Worm (Caenorhabditis elegans) whole organism, L4 larva: Measurements from ENCODE around the gene nstp-5.

ENCODE experiments used
- T20F7.1 ChIP-seq: fragments of 200-800 bp; sonication (Bioruptor generic); optimal IDR thresholded peaks from 2 replicates; lab custom pipeline; 2018; ENCODE audit warnings: mild to moderate bottlenecking, missing genetic modification characterization, missing compliant biosample characterization
- Y5F2A.4 ChIP-seq: fragments of 200-800 bp; sonication (Bioruptor generic); optimal IDR thresholded peaks from 2 replicates; lab custom pipeline; 2018; ENCODE audit warnings: mild to moderate bottlenecking, missing genetic modification characterization, missing compliant biosample characterization
- Y75B8A.6 ChIP-seq: fragments of 200-800 bp; sonication (Bioruptor generic); IDR thresholded peaks from 2 replicates; pipeline ENCODE4 v1.3.6; 2022; ENCODE audit warnings: missing genetic modification reagents, missing genetic modification characterization, missing compliant biosample characterization
- ZK337.2 ChIP-seq: fragments of 200-800 bp; sonication (Bioruptor generic); IDR thresholded peaks from 2 replicates; pipeline ENCODE4 v1.3.6; 2022; ENCODE audit warnings: missing genetic modification reagents, missing genetic modification characterization, missing compliant biosample characterization
- ama-1 ChIP-seq: fragments of 150-350 bp; optimal IDR thresholded peaks from 2 replicates; lab custom pipeline; 2014; ENCODE audit warnings: inconsistent platforms, mixed read lengths
- ceh-20 ChIP-seq: fragments of 200-800 bp; sonication (Bioruptor generic); IDR thresholded peaks from 2 replicates; pipeline ENCODE4 v1.3.6; 2022; ENCODE audit warnings: missing genetic modification reagents, missing genetic modification characterization, missing compliant biosample characterization
- ceh-32 ChIP-seq: sonication (generic microtip); optimal IDR thresholded peaks from 2 replicates; lab custom pipeline; 2016; ENCODE audit warnings: mild to moderate bottlenecking, missing genetic modification characterization, missing compliant biosample characterization; ENCODE audit not compliant: poor library complexity
- ces-1 ChIP-seq: fragments of 150-350 bp; sonication (generic microtip); optimal IDR thresholded peaks from 4 replicates; lab custom pipeline; 2014; ENCODE audit warnings: missing biosample characterization, missing genetic modification reagents, missing genetic modification characterization
- daf-12 ChIP-seq: fragments of 150-350 bp; optimal IDR thresholded peaks from 2 replicates; lab custom pipeline; 2014; ENCODE audit warnings: missing biosample characterization, missing genetic modification reagents, missing genetic modification characterization
- daf-16 ChIP-seq, 3 experiments: sonication (generic microtip); optimal IDR thresholded peaks; 2 replicates each; lab custom pipeline; 2016 to 2017; ENCODE audit warnings: missing genetic modification characterization in 3 of 3, missing genetic modification reagents in 3 of 3, mild to moderate bottlenecking in 2 of 3, missing compliant biosample characterization in 2 of 3, missing biosample characterization in 1 of 3, moderate library complexity in 1 of 3
- dmd-6 ChIP-seq: fragments of 200-800 bp; sonication (Bioruptor generic); IDR thresholded peaks from 2 replicates; pipeline ENCODE4 v1.3.6; 2022; ENCODE audit warnings: missing genetic modification reagents, missing genetic modification characterization, missing compliant biosample characterization
- dmd-9 ChIP-seq: fragments of 200-800 bp; sonication (Bioruptor generic); IDR thresholded peaks from 2 replicates; pipeline ENCODE4 v1.3.6; 2022; ENCODE audit warnings: missing genetic modification reagents, missing genetic modification characterization, missing compliant biosample characterization
- dpl-1 ChIP-seq: fragments of 150-350 bp; optimal IDR thresholded peaks from 2 replicates; lab custom pipeline; 2014; ENCODE audit warnings: missing biosample characterization, missing genetic modification reagents, missing genetic modification characterization
- hlh-11 ChIP-seq: fragments of 200-800 bp; sonication (Bioruptor generic); optimal IDR thresholded peaks from 2 replicates; lab custom pipeline; 2018; ENCODE audit warnings: mild to moderate bottlenecking, missing genetic modification characterization, missing compliant biosample characterization
- jun-1 ChIP-seq: fragments of 150-350 bp; optimal IDR thresholded peaks from 2 replicates; lab custom pipeline; 2014; ENCODE audit warnings: missing biosample characterization, missing genetic modification reagents, missing genetic modification characterization
- lin-1 ChIP-seq: fragments of 200-800 bp; sonication (Bioruptor generic); IDR thresholded peaks from 2 replicates; pipeline ENCODE4 v1.3.6; 2022; ENCODE audit warnings: missing genetic modification reagents, missing genetic modification characterization, missing compliant biosample characterization
- lin-15B ChIP-seq: fragments of 150-350 bp; sonication (generic microtip); optimal IDR thresholded peaks from 3 replicates; lab custom pipeline; 2014; ENCODE audit warnings: missing biosample characterization, missing genetic modification characterization
- lin-29 ChIP-seq: fragments of 200-800 bp; sonication (Bioruptor generic); IDR thresholded peaks from 2 replicates; pipeline ENCODE4 v1.3.6; 2022; ENCODE audit warnings: missing genetic modification reagents, missing genetic modification characterization, missing compliant biosample characterization
- lin-39 ChIP-seq: fragments of 150-350 bp; optimal IDR thresholded peaks from 2 replicates; lab custom pipeline; 2014; ENCODE audit warnings: missing biosample characterization, missing genetic modification reagents, missing genetic modification characterization
- lir-3 ChIP-seq: sonication (generic microtip); optimal IDR thresholded peaks from 2 replicates; lab custom pipeline; 2016; ENCODE audit warnings: mild to moderate bottlenecking, missing genetic modification characterization, missing compliant biosample characterization
- mdl-1 ChIP-seq, 2 experiments: fragments of 150-350 bp in 1 of 2; sonication (generic microtip) in 1 of 2; optimal IDR thresholded peaks; 2 replicates each; lab custom pipeline; 2014 to 2017; ENCODE audit warnings: missing biosample characterization in 2 of 2, missing genetic modification characterization in 2 of 2
- mdt-29 ChIP-seq: fragments of 200-800 bp; sonication (Bioruptor generic); IDR thresholded peaks from 2 replicates; pipeline ENCODE4 v1.3.6; 2022; ENCODE audit warnings: missing genetic modification reagents, missing genetic modification characterization, missing compliant biosample characterization
- nhr-11 ChIP-seq: fragments of 150-350 bp; optimal IDR thresholded peaks from 2 replicates; lab custom pipeline; 2014; ENCODE audit warnings: missing biosample characterization, missing genetic modification characterization
- nhr-237 ChIP-seq: sonication (generic microtip); optimal IDR thresholded peaks from 2 replicates; lab custom pipeline; 2017; ENCODE audit warnings: missing biosample characterization, missing genetic modification characterization
- nhr-28 ChIP-seq: fragments of 150-350 bp; optimal IDR thresholded peaks from 2 replicates; lab custom pipeline; 2014; ENCODE audit warnings: missing biosample characterization, missing genetic modification characterization
- nhr-41 ChIP-seq: fragments of 200-800 bp; sonication (Bioruptor generic); IDR thresholded peaks from 2 replicates; pipeline ENCODE4 v1.3.6; 2022; ENCODE audit warnings: missing genetic modification reagents, missing genetic modification characterization, missing compliant biosample characterization
- nhr-48 ChIP-seq: sonication (generic microtip); optimal IDR thresholded peaks from 2 replicates; lab custom pipeline; 2016; ENCODE audit warnings: mild to moderate bottlenecking, missing genetic modification characterization, missing compliant biosample characterization
- php-3 ChIP-seq: fragments of 200-800 bp; sonication (Bioruptor generic); IDR thresholded peaks from 2 replicates; pipeline ENCODE4 v1.3.6; 2022; ENCODE audit warnings: missing genetic modification reagents, missing genetic modification characterization, missing compliant biosample characterization
- pqm-1 ChIP-seq: sonication (generic microtip); optimal IDR thresholded peaks from 2 replicates; lab custom pipeline; 2017; ENCODE audit warnings: missing biosample characterization, missing genetic modification characterization
- rbr-2 ChIP-seq: sonication (generic microtip); optimal IDR thresholded peaks from 2 replicates; lab custom pipeline; 2016; ENCODE audit warnings: missing genotype, missing genetic modification characterization, missing compliant biosample characterization
- saeg-2 ChIP-seq: fragments of 200-800 bp; sonication (Bioruptor generic); IDR thresholded peaks from 2 replicates; pipeline ENCODE4 v1.3.6; 2022; ENCODE audit warnings: missing genetic modification reagents, missing genetic modification characterization, missing compliant biosample characterization
- snpc-1.2 ChIP-seq: fragments of 200-800 bp; sonication (Bioruptor generic); IDR thresholded peaks from 2 replicates; pipeline ENCODE4 v1.3.6; 2022; ENCODE audit warnings: missing genetic modification reagents, missing genetic modification characterization, missing compliant biosample characterization
- snpc-4 ChIP-seq: fragments of 150-350 bp; optimal IDR thresholded peaks from 2 replicates; lab custom pipeline; 2014; ENCODE audit warnings: missing biosample characterization, missing genetic modification characterization
- unc-130 ChIP-seq: sonication (generic microtip); optimal IDR thresholded peaks from 2 replicates; lab custom pipeline; 2016; ENCODE audit warnings: missing genetic modification reagents, missing genetic modification characterization, missing compliant biosample characterization
- unc-62 ChIP-seq, 3 experiments: fragments of 150-350 bp in 1 of 3; sonication (generic microtip); optimal IDR thresholded peaks in 2 of 3; peaks in 1 of 3; 1 replicate in 1 of 3; 2 replicates in 2 of 3; lab custom pipeline; 2014 to 2017; ENCODE audit warnings: missing biosample characterization in 3 of 3, missing genetic modification characterization in 3 of 3, missing genetic modification reagents in 3 of 3, missing genotype in 1 of 3
- zip-2 ChIP-seq: fragments of 150-350 bp; optimal IDR thresholded peaks from 2 replicates; lab custom pipeline; 2014; ENCODE audit warnings: missing biosample characterization, missing genetic modification characterization
- ztf-11 ChIP-seq: fragments of 150-350 bp; optimal IDR thresholded peaks from 2 replicates; lab custom pipeline; 2014; ENCODE audit warnings: missing biosample characterization, missing genetic modification characterization

nstp-5 gene

ce11 chrIV:12869383-12869782, 14.0 kb downstream of the nstp-5 start:
- TF ChIP-seq nhr-48 (tag; lab: Kevin White, UChicago) (peak; percentile 4), hlh-11 (tag; lab: Kevin White, UChicago) (peak; percentile 44), ZK337.2 (GFP tag; lab: Robert Waterston, UW) (no peak), nhr-28 (tag; lab: Kevin White, UChicago) (peak; percentile 11), unc-62 (GFP tag; optimal IDR thresholded peaks at IDR 0.05 in 1 of 2; lab: Kevin White, UChicago) (no peak), unc-62 (tag; optimal IDR thresholded peaks at IDR 0.05; lab: Kevin White, UChicago) (no peak), pqm-1 (tag; lab: Kevin White, UChicago) (peak; percentile 73), mdt-29 (GFP tag; lab: Robert Waterston, UW) (no peak), nhr-237 (tag; lab: Kevin White, UChicago) (no peak), dpl-1 (no peak), mdl-1 (tag; optimal IDR thresholded peaks at IDR 0.05; lab: Kevin White, UChicago) (no peak), T20F7.1 (GFP tag; lab: Kevin White, UChicago) (no peak), daf-16 (GFP tag; optimal IDR thresholded peaks at IDR 0.05; lab: Kevin White, UChicago) (no peak), daf-16 (tag; optimal IDR thresholded peaks at IDR 0.05; lab: Kevin White, UChicago) (no peak), dmd-6 (GFP tag; lab: Robert Waterston, UW) (peak; percentile 71; the same call in 1 of the 2 replicates), lin-29 (GFP tag; lab: Robert Waterston, UW) (no peak)
- TF ChIP-seq, all 104 proteins: peak for 5

ce11 chrIV:12869812-12870211, 14.5 kb downstream of the nstp-5 start:
- no peak for TF ChIP-seq nhr-41 (GFP tag; lab: Robert Waterston, UW)
- TF ChIP-seq, all 104 proteins: peak for 0

- TF ChIP-seq ceh-32 (tag; lab: Kevin White, UChicago) (no peak), Y5F2A.4 (GFP tag; lab: Kevin White, UChicago) (no peak), lin-1 (no peak), rbr-2 (tag; lab: Kevin White, UChicago) (no peak), dmd-6 (GFP tag; lab: Robert Waterston, UW) (peak; percentile 21; the same call in 1 of the 2 replicates), Y75B8A.6 (GFP tag; lab: Robert Waterston, UW) (no peak), daf-16 (GFP tag; optimal IDR thresholded peaks at IDR 0.05; lab: Kevin White, UChicago) (no peak), daf-16 (tag; optimal IDR thresholded peaks at IDR 0.05; lab: Kevin White, UChicago) (no peak), zip-2 (tag; lab: Kevin White, UChicago) (no peak), php-3 (peak; percentile 70), snpc-4 (tag; lab: Kevin White, UChicago) (no peak), ztf-11 (tag; lab: Kevin White, UChicago) (no peak), daf-12 (tag; lab: Kevin White, UChicago) (no peak), ces-1 (GFP tag; lab: Kevin White, UChicago) (no peak), lir-3 (no peak), dmd-9 (GFP tag; lab: Robert Waterston, UW) (no peak), nhr-11 (tag; lab: Kevin White, UChicago) (no peak), snpc-1.2 (GFP tag; lab: Robert Waterston, UW) (no peak), nhr-28 (tag; lab: Kevin White, UChicago) (peak; percentile 8), saeg-2 (no peak), unc-130 (no peak), ama-1 (no peak), lin-39 (tag; lab: Kevin White, UChicago) (no peak), pqm-1 (tag; lab: Kevin White, UChicago) (no peak), ceh-20 (GFP tag; lab: Robert Waterston, UW) (no peak), jun-1 (tag; lab: Kevin White, UChicago) (no peak), lin-15B (no peak)
These were observed 15.0 kb downstream of the nstp-5 start for ce11 chrIV:12870315-12870714.
